Fruit fly (Drosophila melanogaster): ENCODE measurements around the gene CG34376.

- TF ChIP-seq exex (tag; optimal IDR thresholded peaks at IDR 0.05): no peak
- no peak for TF ChIP-seq pan (optimal IDR thresholded peaks at IDR 0.05)
- peak in 1 of 2 experiments; percentile 40 for TF ChIP-seq pan (GFP tag; optimal IDR thresholded peaks at IDR 0.05 in 1 of 2, IDR thresholded peaks at IDR 0.05 in 1 of 2)
- peak; percentile 30 for TF ChIP-seq Abd-B (GFP tag; optimal IDR thresholded peaks at IDR 0.05)
- TF ChIP-seq Bdp1 (GFP tag; optimal IDR thresholded peaks at IDR 0.05): no peak
- peak; percentile 17; the same call in 1 of the 2 replicates for TF ChIP-seq CG10959 (GFP tag; IDR thresholded peaks at IDR 0.05)
- no peak for TF ChIP-seq Rx (GFP tag; IDR thresholded peaks at IDR 0.05)
- TF ChIP-seq CG16815 (GFP tag; optimal IDR thresholded peaks at IDR 0.05): no peak
- no peak for TF ChIP-seq CG17359 (tag; optimal IDR thresholded peaks at IDR 0.05)
- no peak for TF ChIP-seq CG10543 (GFP tag; optimal IDR thresholded peaks at IDR 0.05)
These were observed 47.7 kb upstream of the CG34376 start for dm6 chr3R:22400246-22400645.
